Worm (Caenorhabditis elegans) whole organism, mixed stage, embryonic: ENCODE data around the gene prp-40.

Experiments
- M03D4.4 ChIP-seq: sonication (generic microtip); optimal IDR thresholded peaks from 2 replicates; lab custom pipeline; 2017; ENCODE audit warnings: mild to moderate bottlenecking, missing genetic modification characterization, missing compliant biosample characterization
- bed-3 ChIP-seq: fragments of 200-800 bp; sonication (Bioruptor generic); optimal IDR thresholded peaks from 3 replicates; lab custom pipeline; 2018; ENCODE audit warnings: mild to moderate bottlenecking, missing genetic modification characterization, moderate library complexity, missing compliant biosample characterization
- blmp-1 ChIP-seq: fragments of 150-350 bp; optimal IDR thresholded peaks from 2 replicates; lab custom pipeline; 2014; ENCODE audit warnings: missing biosample characterization, missing genetic modification characterization
- ceh-39 ChIP-seq: fragments of 150-350 bp; optimal IDR thresholded peaks from 2 replicates; lab custom pipeline; 2014; ENCODE audit warnings: missing biosample characterization, missing genetic modification characterization
- ceh-43 ChIP-seq: fragments of 200-800 bp; sonication (Bioruptor generic); optimal IDR thresholded peaks from 2 replicates; lab custom pipeline; 2018; ENCODE audit warnings: mild to moderate bottlenecking, missing genetic modification characterization, moderate library complexity, missing compliant biosample characterization
- ceh-83 ChIP-seq: fragments of 200-800 bp; sonication (Bioruptor generic); optimal IDR thresholded peaks from 2 replicates; lab custom pipeline; 2018; ENCODE audit warnings: mild to moderate bottlenecking, missing genetic modification characterization, missing compliant biosample characterization
- ces-1 ChIP-seq: fragments of 150-350 bp; optimal IDR thresholded peaks from 2 replicates; lab custom pipeline; 2014; ENCODE audit warnings: missing biosample characterization, missing genetic modification reagents, missing genetic modification characterization
- cnd-1 ChIP-seq: fragments of 200-800 bp; sonication (Bioruptor generic); optimal IDR thresholded peaks from 2 replicates; lab custom pipeline; 2018; ENCODE audit warnings: mild to moderate bottlenecking, missing genetic modification characterization, missing compliant biosample characterization
- drap-1 ChIP-seq: fragments of 200-800 bp; sonication (Bioruptor generic); optimal IDR thresholded peaks from 3 replicates; lab custom pipeline; 2018; ENCODE audit warnings: mild to moderate bottlenecking, missing genetic modification characterization, missing compliant biosample characterization
- elt-1 ChIP-seq: sonication (generic microtip); optimal IDR thresholded peaks from 2 replicates; lab custom pipeline; 2017; ENCODE audit warnings: missing genetic modification characterization, mild to moderate bottlenecking, missing compliant biosample characterization, antibody characterized with exemption, moderate library complexity, borderline replicate concordance; ENCODE audit not compliant: insufficient read depth
- elt-3 ChIP-seq: fragments of 150-350 bp; optimal IDR thresholded peaks from 2 replicates; lab custom pipeline; 2014; ENCODE audit warnings: missing biosample characterization, missing genetic modification characterization
- flh-1 ChIP-seq: fragments of 200-800 bp; sonication (Bioruptor generic); optimal IDR thresholded peaks from 2 replicates; lab custom pipeline; 2018; ENCODE audit warnings: mild to moderate bottlenecking, missing genetic modification characterization, moderate library complexity, missing compliant biosample characterization
- ham-2 ChIP-seq: fragments of 200-800 bp; sonication (Bioruptor generic); optimal IDR thresholded peaks from 2 replicates; lab custom pipeline; 2018; ENCODE audit warnings: mild to moderate bottlenecking, missing genetic modification characterization, missing compliant biosample characterization
- hlh-1 ChIP-seq: fragments of 150-350 bp; optimal IDR thresholded peaks from 2 replicates; lab custom pipeline; 2014; ENCODE audit warnings: missing biosample characterization, missing genetic modification reagents, missing genetic modification characterization
- lin-13 ChIP-seq: fragments of 150-350 bp; optimal IDR thresholded peaks from 2 replicates; lab custom pipeline; 2014; ENCODE audit warnings: missing biosample characterization, missing genetic modification characterization
- lin-32 ChIP-seq: fragments of 200-800 bp; sonication (Bioruptor generic); optimal IDR thresholded peaks from 2 replicates; lab custom pipeline; 2018; ENCODE audit warnings: mild to moderate bottlenecking, missing genetic modification characterization, missing compliant biosample characterization
- lsy-2 ChIP-seq: fragments of 150-350 bp; optimal IDR thresholded peaks from 2 replicates; lab custom pipeline; 2014; ENCODE audit warnings: missing biosample characterization, missing genetic modification characterization
- mab-5 ChIP-seq: fragments of 150-350 bp; optimal IDR thresholded peaks from 2 replicates; lab custom pipeline; 2014; ENCODE audit warnings: missing biosample characterization, missing genetic modification characterization
- mep-1 ChIP-seq: fragments of 150-350 bp; optimal IDR thresholded peaks from 2 replicates; lab custom pipeline; 2017; ENCODE audit warnings: missing biosample characterization, missing genetic modification reagents, missing genetic modification characterization, inconsistent platforms
- mls-2 ChIP-seq: sonication (generic microtip); optimal IDR thresholded peaks from 2 replicates; lab custom pipeline; 2016; ENCODE audit warnings: mild to moderate bottlenecking, missing genetic modification characterization, moderate library complexity, missing compliant biosample characterization
- nhr-12 ChIP-seq: fragments of 150-350 bp; optimal IDR thresholded peaks from 2 replicates; lab custom pipeline; 2014; ENCODE audit warnings: missing biosample characterization, missing genetic modification characterization
- nhr-2 ChIP-seq: fragments of 150-350 bp; optimal IDR thresholded peaks from 2 replicates; lab custom pipeline; 2014; ENCODE audit warnings: missing biosample characterization, missing genetic modification characterization
- nhr-76 ChIP-seq: sonication (generic microtip); optimal IDR thresholded peaks from 2 replicates; lab custom pipeline; 2017; ENCODE audit warnings: missing biosample characterization, missing genetic modification characterization
- pha-4 ChIP-seq: fragments of 150-350 bp; optimal IDR thresholded peaks from 2 replicates; lab custom pipeline; 2018; ENCODE audit warnings: missing biosample characterization, missing genetic modification reagents, missing genetic modification characterization
- sem-2 ChIP-seq: fragments of 200-800 bp; sonication (Bioruptor generic); optimal IDR thresholded peaks from 2 replicates; lab custom pipeline; 2018; ENCODE audit warnings: mild to moderate bottlenecking, missing genetic modification characterization, missing compliant biosample characterization
- snpc-4 ChIP-seq: fragments of 150-350 bp; optimal IDR thresholded peaks from 2 replicates; lab custom pipeline; 2014; ENCODE audit warnings: missing biosample characterization, missing genetic modification characterization
- tbx-8 ChIP-seq: fragments of 200-800 bp; sonication (Bioruptor generic); optimal IDR thresholded peaks from 2 replicates; lab custom pipeline; 2018; ENCODE audit warnings: mild to moderate bottlenecking, missing genetic modification characterization, moderate library complexity, missing compliant biosample characterization
- unc-120 ChIP-seq: sonication (generic microtip); optimal IDR thresholded peaks from 2 replicates; lab custom pipeline; 2017; ENCODE audit warnings: missing genetic modification characterization, missing compliant biosample characterization; ENCODE audit not compliant: poor library complexity, severe bottlenecking
- unc-39 ChIP-seq: fragments of 150-350 bp; optimal IDR thresholded peaks from 2 replicates; lab custom pipeline; 2014; ENCODE audit warnings: missing biosample characterization, missing genetic modification characterization
- unc-62 ChIP-seq: fragments of 150-350 bp; optimal IDR thresholded peaks from 2 replicates; lab custom pipeline; 2014; ENCODE audit warnings: missing biosample characterization, missing genetic modification reagents, missing genetic modification characterization
- ztf-11 ChIP-seq: fragments of 150-350 bp; optimal IDR thresholded peaks from 2 replicates; lab custom pipeline; 2014; ENCODE audit warnings: missing biosample characterization, missing genetic modification characterization

The prp-40 gene

ce11 chrIII:9526851-9527250 lies 5.0 kb downstream of the prp-40 start, which contains the start of gene ZK1098.6:
Gene ZK1098.6, plus strand, starts transcription at chrIII:9527151.
- TF ChIP-seq mls-2 (no peak), snpc-4 (tag; lab: Kevin White, UChicago) (no peak), flh-1 (no peak), ztf-11 (tag; lab: Kevin White, UChicago) (no peak), mep-1 (tag; lab: Kevin White, UChicago) (no peak), blmp-1 (no peak), unc-62 (no peak), ceh-83 (GFP tag; lab: Kevin White, UChicago) (no peak), mab-5 (tag; lab: Kevin White, UChicago) (no peak), nhr-2 (tag; lab: Kevin White, UChicago) (no peak), lsy-2 (no peak)
- TF ChIP-seq, all 35 proteins: peak for 0

ce11 chrIII:9528824-9529223 lies 6.9 kb downstream of the prp-40 start, which contains the start of gene ZK1098.2:
Gene ZK1098.2, plus strand, starts transcription at chrIII:9529159.
- TF ChIP-seq drap-1 (GFP tag; lab: Kevin White, UChicago) (no peak), ham-2 (peak; percentile 42), M03D4.4 (tag; lab: Kevin White, UChicago) (peak; percentile 33), mep-1 (tag; lab: Kevin White, UChicago) (peak; percentile 49), ces-1 (GFP tag; lab: Kevin White, UChicago) (peak; percentile 40), elt-1 (no peak), lin-13 (tag; lab: Kevin White, UChicago) (peak; percentile 24), ceh-43 (GFP tag; lab: Kevin White, UChicago) (no peak)

ce11 chrIII:9538655-9539155 lies 16.8 kb downstream of the prp-40 start, which contains the start of gene ZK1098.3:
Gene ZK1098.3, minus strand, starts transcription at chrIII:9538705.
- TF ChIP-seq ces-1 (GFP tag; lab: Kevin White, UChicago) (peak; percentile 65), unc-39 (tag; lab: Kevin White, UChicago) (no peak), ztf-11 (tag; lab: Kevin White, UChicago) (no peak), ceh-39 (tag; lab: Kevin White, UChicago) (peak; percentile 73), sem-2 (no peak)

- TF ChIP-seq blmp-1: no peak
- no peak for TF ChIP-seq unc-120 (tag; lab: Kevin White, UChicago)
- TF ChIP-seq ces-1 (GFP tag; lab: Kevin White, UChicago): no peak
- TF ChIP-seq cnd-1: no peak
- no peak for TF ChIP-seq ceh-43 (GFP tag; lab: Kevin White, UChicago)
- TF ChIP-seq ztf-11 (tag; lab: Kevin White, UChicago): no peak
- TF ChIP-seq mab-5 (tag; lab: Kevin White, UChicago): no peak
- no peak for TF ChIP-seq ham-2
- TF ChIP-seq lsy-2: no peak
- TF ChIP-seq nhr-76 (tag; lab: Kevin White, UChicago): no peak
- no peak for TF ChIP-seq tbx-8 (GFP tag; lab: Kevin White, UChicago)
- no peak for TF ChIP-seq drap-1 (GFP tag; lab: Kevin White, UChicago)
- TF ChIP-seq pha-4: no peak
- no peak for TF ChIP-seq bed-3 (GFP tag; lab: Kevin White, UChicago)
Measured at ce11 chrIII:9542280-9542679, 20.4 kb downstream of the prp-40 start, which contains the start of gene mut-7. Gene mut-7, minus strand, starts transcription at chrIII:9542380.

- TF ChIP-seq unc-39 (tag; lab: Kevin White, UChicago): no peak
- peak; percentile 75 for TF ChIP-seq lsy-2
- no peak for TF ChIP-seq blmp-1
- no peak for TF ChIP-seq elt-1
- no peak for TF ChIP-seq elt-3 (tag; lab: Kevin White, UChicago)
- TF ChIP-seq ces-1 (GFP tag; lab: Kevin White, UChicago): peak; percentile 64
Measured at ce11 chrIII:9542816-9543215, 20.9 kb downstream of the prp-40 start, which contains the start of gene eif-2Balpha. Gene eif-2Balpha, plus strand, starts transcription at chrIII:9543119.

ce11 chrIII:9544125-9544524 lies 22.2 kb downstream of the prp-40 start, which contains the start of gene ZK1098.9:
Gene ZK1098.9, plus strand, starts transcription at chrIII:9544425.
- TF ChIP-seq nhr-12 (tag; lab: Kevin White, UChicago) (no peak), tbx-8 (GFP tag; lab: Kevin White, UChicago) (no peak), lsy-2 (no peak), nhr-2 (tag; lab: Kevin White, UChicago) (no peak), mep-1 (tag; lab: Kevin White, UChicago) (no peak), ham-2 (no peak), lin-32 (GFP tag; lab: Kevin White, UChicago) (no peak), blmp-1 (no peak), hlh-1 (tag; lab: Kevin White, UChicago) (no peak), ceh-83 (GFP tag; lab: Kevin White, UChicago) (no peak), ztf-11 (tag; lab: Kevin White, UChicago) (no peak), pha-4 (no peak), mab-5 (tag; lab: Kevin White, UChicago) (no peak), nhr-76 (tag; lab: Kevin White, UChicago) (no peak), ces-1 (GFP tag; lab: Kevin White, UChicago) (no peak)
